Fruit fly (Drosophila melanogaster) whole organism, wandering third instar larva: Measurements from ENCODE around the gene CG14326.

ENCODE experiments used
- Abd-B ChIP-seq: fragments of >200 bp; optimal IDR thresholded peaks from 2 replicates; lab custom pipeline; 2017; ENCODE audit warnings: missing biosample characterization, missing genetic modification characterization
- CG32264 ChIP-seq: fragments of 200-800 bp; sonication (Bioruptor generic); optimal IDR thresholded peaks from 2 replicates; lab custom pipeline; 2016; ENCODE audit warnings: missing biosample characterization, missing genetic modification characterization
- CG9705 ChIP-seq: fragments of 200-800 bp; sonication (Bioruptor generic); optimal IDR thresholded peaks from 2 replicates; lab custom pipeline; 2018; ENCODE audit warnings: missing biosample characterization, mild to moderate bottlenecking, missing genetic modification characterization
- CrebA ChIP-seq: fragments of 200-800 bp; sonication (Bioruptor generic); optimal IDR thresholded peaks from 2 replicates; lab custom pipeline; 2016; ENCODE audit warnings: missing biosample characterization, mild to moderate bottlenecking, missing genetic modification characterization, borderline replicate concordance
- GATAd ChIP-seq: sonication (Bioruptor generic); optimal IDR thresholded peaks from 2 replicates; lab custom pipeline; 2016; ENCODE audit warnings: missing biosample characterization, missing genetic modification characterization
- HLH106 ChIP-seq: fragments of 200-800 bp; optimal IDR thresholded peaks from 3 replicates; lab custom pipeline; 2019; ENCODE audit warnings: missing biosample characterization, mild to moderate bottlenecking, missing genetic modification characterization, moderate library complexity
- Hnf4 ChIP-seq: fragments of 200-800 bp; sonication (Bioruptor generic); optimal IDR thresholded peaks from 2 replicates; lab custom pipeline; 2016; ENCODE audit warnings: missing biosample characterization, mild to moderate bottlenecking, missing genetic modification characterization
- Hr78 ChIP-seq: fragments of >200 bp; optimal IDR thresholded peaks from 2 replicates; lab custom pipeline; 2017; ENCODE audit warnings: missing biosample characterization, missing genetic modification characterization
- Hr83 ChIP-seq: fragments of 200-300 bp; sonication (Bioruptor generic); optimal IDR thresholded peaks from 2 replicates; lab custom pipeline; 2016; ENCODE audit warnings: missing biosample characterization, mild to moderate bottlenecking, missing genetic modification characterization, moderate library complexity; ENCODE audit not compliant: poor library complexity, severe bottlenecking
- Mio ChIP-seq: sonication (Bioruptor generic); optimal IDR thresholded peaks from 2 replicates; lab custom pipeline; 2016; ENCODE audit warnings: missing biosample characterization, missing genetic modification characterization
- Myc ChIP-seq: fragments of >200 bp; optimal IDR thresholded peaks from 2 replicates; lab custom pipeline; 2017
- N ChIP-seq: fragments of >200 bp; optimal IDR thresholded peaks from 2 replicates; lab custom pipeline; 2018; ENCODE audit warnings: missing biosample characterization, missing external identifiers, missing genetic modification characterization
- OdsH ChIP-seq: fragments of 200-800 bp; sonication (Bioruptor generic); optimal IDR thresholded peaks from 2 replicates; lab custom pipeline; 2016; ENCODE audit warnings: missing biosample characterization, mild to moderate bottlenecking, missing genetic modification characterization
- Rel ChIP-seq, 2 experiments: fragments of 200-800 bp; sonication (Bioruptor generic) in 1 of 2; optimal IDR thresholded peaks; 2 replicates in 1 of 2; 3 replicates in 1 of 2; lab custom pipeline; 2016 to 2019; ENCODE audit warnings: mild to moderate bottlenecking in 2 of 2, missing biosample characterization in 2 of 2, missing genetic modification characterization in 2 of 2, moderate library complexity in 1 of 2
- Sp1 ChIP-seq: fragments of 200-800 bp; sonication (Bioruptor generic); optimal IDR thresholded peaks from 3 replicates; lab custom pipeline; 2019; ENCODE audit warnings: missing biosample characterization, mild to moderate bottlenecking, missing genetic modification characterization, moderate library complexity
- dmrt93B ChIP-seq: fragments of 200-800 bp; sonication (Bioruptor generic); optimal IDR thresholded peaks from 2 replicates; lab custom pipeline; 2018; ENCODE audit warnings: missing biosample characterization, mild to moderate bottlenecking, missing genetic modification characterization
- ey ChIP-seq: fragments of 200-800 bp; sonication (Bioruptor generic); optimal IDR thresholded peaks from 2 replicates; lab custom pipeline; 2016; ENCODE audit warnings: missing biosample characterization, missing genetic modification characterization
- foxo ChIP-seq, 2 experiments: fragments of 200-800 bp; sonication (Bioruptor generic); optimal IDR thresholded peaks; 2 replicates in 1 of 2; 3 replicates in 1 of 2; lab custom pipeline; 2016 to 2017; ENCODE audit warnings: missing biosample characterization in 2 of 2, missing genetic modification characterization in 2 of 2
- h ChIP-seq: fragments of 200-800 bp; sonication (Bioruptor generic); optimal IDR thresholded peaks from 3 replicates; lab custom pipeline; 2016; ENCODE audit warnings: missing biosample characterization, mild to moderate bottlenecking, missing genetic modification characterization
- jim ChIP-seq: fragments of 175-275, 200-325 bp; sonication (Bioruptor generic); optimal IDR thresholded peaks from 2 replicates; lab custom pipeline; 2016; ENCODE audit warnings: missing biosample characterization, mild to moderate bottlenecking, missing genetic modification characterization
- lola ChIP-seq: fragments of >200 bp; optimal IDR thresholded peaks from 2 replicates; lab custom pipeline; 2017; ENCODE audit warnings: missing biosample characterization, missing genetic modification characterization
- rgr ChIP-seq: fragments of 200-800 bp; sonication (Bioruptor generic); optimal IDR thresholded peaks from 3 replicates; lab custom pipeline; 2016; ENCODE audit warnings: missing biosample characterization, mild to moderate bottlenecking, missing genetic modification characterization
- sage ChIP-seq: fragments of 200-800 bp; sonication (Bioruptor generic); optimal IDR thresholded peaks from 2 replicates; lab custom pipeline; 2016; ENCODE audit warnings: missing biosample characterization, mild to moderate bottlenecking, missing genetic modification characterization
- sv ChIP-seq: fragments of 200-800 bp; sonication (Bioruptor generic); optimal IDR thresholded peaks from 3 replicates; lab custom pipeline; 2016; ENCODE audit warnings: missing biosample characterization, missing genetic modification characterization
- tai ChIP-seq: sonication (Bioruptor generic); optimal IDR thresholded peaks from 2 replicates; lab custom pipeline; 2016; ENCODE audit warnings: missing biosample characterization, missing genetic modification characterization
- usp ChIP-seq: fragments of >200 bp; optimal IDR thresholded peaks from 2 replicates; lab custom pipeline; 2017; ENCODE audit warnings: missing biosample characterization, missing genetic modification characterization
- woc ChIP-seq: sonication (Bioruptor generic); optimal IDR thresholded peaks from 2 replicates; lab custom pipeline; 2016; ENCODE audit warnings: missing biosample characterization, mild to moderate bottlenecking, missing genetic modification characterization

Gene CG14326

dm6 chr3R:17617121-17617975 is 1.6 kb upstream of the CG14326 start (continued):
- no peak for TF ChIP-seq ey (GFP tag; lab: Kevin White, UChicago)
- TF ChIP-seq CrebA (GFP tag; lab: Kevin White, UChicago) = peak; percentile 24
- TF ChIP-seq Rel (GFP tag; optimal IDR thresholded peaks at IDR 0.05; lab: Kevin White, UChicago) = no peak
- TF ChIP-seq Rel (tag; optimal IDR thresholded peaks at IDR 0.05; lab: Kevin White, UChicago) = peak; percentile 86
- no peak for TF ChIP-seq CG32264
- TF ChIP-seq tai (GFP tag; lab: Kevin White, UChicago) = peak; percentile 0
- TF ChIP-seq lola = no peak
- no peak for TF ChIP-seq OdsH (GFP tag; lab: Kevin White, UChicago)
- TF ChIP-seq N (GFP tag; lab: Kevin White, UChicago) = no peak
- TF ChIP-seq CG9705 (GFP tag; lab: Kevin White, UChicago) = no peak

dm6 chr3R:17617976-17618308 is 958 bp upstream of the CG14326 start:
- no peak for TF ChIP-seq OdsH (GFP tag; lab: Kevin White, UChicago)
- no peak for TF ChIP-seq Abd-B (GFP tag; lab: Kevin White, UChicago)
- no peak for TF ChIP-seq Rel (GFP tag; optimal IDR thresholded peaks at IDR 0.05; lab: Kevin White, UChicago)
- peak; percentile 59 for TF ChIP-seq Rel (tag; optimal IDR thresholded peaks at IDR 0.05; lab: Kevin White, UChicago)
- TF ChIP-seq rgr (GFP tag; lab: Kevin White, UChicago) = no peak
- no peak for TF ChIP-seq usp
- no peak for TF ChIP-seq Myc (lab: Kevin White, UChicago)
- TF ChIP-seq N (GFP tag; lab: Kevin White, UChicago) = no peak

dm6 chr3R:17619726-17620282 is 904 bp downstream of the CG14326 start:
- TF ChIP-seq Hnf4 (GFP tag; lab: Kevin White, UChicago) (peak; percentile 35), Mio (GFP tag; lab: Kevin White, UChicago) (no peak), dmrt93B (GFP tag; lab: Kevin White, UChicago) (no peak), Rel (GFP tag; optimal IDR thresholded peaks at IDR 0.05; lab: Kevin White, UChicago) (no peak), Rel (tag; optimal IDR thresholded peaks at IDR 0.05; lab: Kevin White, UChicago) (peak; percentile 59), sv (no peak), foxo (GFP tag; optimal IDR thresholded peaks at IDR 0.05; lab: Kevin White, UChicago) (peak in 1 of 2 experiments; percentile 13), h (no peak), Hr78 (GFP tag; lab: Kevin White, UChicago) (no peak), Sp1 (GFP tag; lab: Kevin White, UChicago) (peak; percentile 56), lola (no peak), woc (no peak), jim (no peak), CrebA (GFP tag; lab: Kevin White, UChicago) (peak; percentile 92), CG9705 (GFP tag; lab: Kevin White, UChicago) (no peak), usp (no peak), sage (peak; percentile 31), CG32264 (peak; percentile 3)

- TF ChIP-seq GATAd (no peak), Rel (GFP tag; optimal IDR thresholded peaks at IDR 0.05; lab: Kevin White, UChicago) (no peak), Rel (tag; optimal IDR thresholded peaks at IDR 0.05; lab: Kevin White, UChicago) (no peak), foxo (GFP tag; optimal IDR thresholded peaks at IDR 0.05; lab: Kevin White, UChicago) (no peak), usp (no peak), HLH106 (tag; lab: Kevin White, UChicago) (no peak)
Measured at dm6 chr3R:17622062-17622766, 3.3 kb downstream of the CG14326 start, which contains the start of gene CG14323. CG14323 (minus strand) TSS chr3R:17622112.

- TF ChIP-seq CrebA (GFP tag; lab: Kevin White, UChicago) (peak; percentile 27), dmrt93B (GFP tag; lab: Kevin White, UChicago) (no peak)
Measured at dm6 chr3R:17624549-17624948, 5.6 kb downstream of the CG14326 start.

- TF ChIP-seq Rel (GFP tag; optimal IDR thresholded peaks at IDR 0.05; lab: Kevin White, UChicago) (no peak), Rel (tag; optimal IDR thresholded peaks at IDR 0.05; lab: Kevin White, UChicago) (peak; percentile 74), Hr83 (GFP tag; lab: Kevin White, UChicago) (no peak)
Measured at dm6 chr3R:17624968-17625367, 6.1 kb downstream of the CG14326 start, which contains the start of gene AttD. AttD (plus strand) TSS chr3R:17625268.
